Worm (Caenorhabditis elegans) whole organism, early embryonic: Measurements from ENCODE around the gene K07C11.7.

Experiments
- F13C5.2 ChIP-seq: sonication (generic microtip); optimal IDR thresholded peaks from 2 replicates; lab custom pipeline; 2017; ENCODE audit warnings: mild to moderate bottlenecking, missing genetic modification characterization, inconsistent platforms, missing compliant biosample characterization
- aly-1 ChIP-seq: sonication (generic microtip); optimal IDR thresholded peaks from 2 replicates; lab custom pipeline; 2016; ENCODE audit warnings: missing genetic modification characterization, missing compliant biosample characterization
- ama-1 ChIP-seq: fragments of 150-350 bp; optimal IDR thresholded peaks from 2 replicates; lab custom pipeline; 2014
- ceh-13 ChIP-seq: fragments of 200-800 bp; sonication (Bioruptor generic); optimal IDR thresholded peaks from 2 replicates; lab custom pipeline; 2018; ENCODE audit warnings: mild to moderate bottlenecking, missing genetic modification characterization, missing compliant biosample characterization
- hnd-1 ChIP-seq: sonication (generic microtip); optimal IDR thresholded peaks from 2 replicates; lab custom pipeline; 2016; ENCODE audit warnings: missing genetic modification characterization, missing compliant biosample characterization
- pes-1 ChIP-seq: fragments of 200-800 bp; sonication (Bioruptor generic); IDR thresholded peaks from 2 replicates; pipeline ENCODE4 v1.3.6; 2022; ENCODE audit warnings: missing genetic modification reagents, missing genetic modification characterization, missing compliant biosample characterization
- tra-4 ChIP-seq: sonication (generic microtip); optimal IDR thresholded peaks from 2 replicates; lab custom pipeline; 2017; ENCODE audit warnings: missing genetic modification characterization, missing compliant biosample characterization

ce11 chrV:8185737-8186136 is 28.0 kb downstream of the K07C11.7 start, which contains the start of gene F20D6.2:
- TF ChIP-seq ama-1 (lab: Kevin White, UChicago) (no peak), F13C5.2 (tag; lab: Kevin White, UChicago) (no peak), aly-1 (tag; lab: Kevin White, UChicago) (no peak), hnd-1 (tag; lab: Kevin White, UChicago) (no peak), pes-1 (GFP tag; lab: Robert Waterston, UW) (no peak), tra-4 (tag; lab: Kevin White, UChicago) (no peak), ceh-13 (GFP tag; lab: Kevin White, UChicago) (no peak)
